Fruit fly (Drosophila melanogaster) whole organism, adult: ENCODE data around the gene Or19b.

Experiments
- CG12768 ChIP-seq: fragments of 200-800 bp; sonication (Bioruptor generic); optimal IDR thresholded peaks from 2 replicates; lab custom pipeline; 2017; ENCODE audit warnings: missing biosample characterization, missing genetic modification characterization, mild to moderate bottlenecking, moderate library complexity, missing genetic modification reagents
- CG14711 ChIP-seq: fragments of 200-800 bp; sonication (Bioruptor generic); optimal IDR thresholded peaks from 2 replicates; lab custom pipeline; 2018; ENCODE audit warnings: missing biosample characterization, mild to moderate bottlenecking, missing genetic modification characterization, moderate library complexity
- CG7045 ChIP-seq: fragments of 200-800 bp; sonication (Bioruptor generic); optimal IDR thresholded peaks from 2 replicates; lab custom pipeline; 2017; ENCODE audit warnings: missing biosample characterization, mild to moderate bottlenecking, missing genetic modification characterization
- Hr96 ChIP-seq: fragments of 200-800 bp; sonication (Bioruptor generic); optimal IDR thresholded peaks from 2 replicates; lab custom pipeline; 2016; ENCODE audit warnings: missing biosample characterization, missing genetic modification characterization
- cic ChIP-seq: fragments of 200-800 bp; sonication (Bioruptor generic); optimal IDR thresholded peaks from 2 replicates; lab custom pipeline; 2017; ENCODE audit warnings: missing biosample characterization, mild to moderate bottlenecking, missing genetic modification characterization, moderate library complexity
- cnc ChIP-seq, 2 experiments: fragments of >200 bp; optimal IDR thresholded peaks; 2 replicates each; lab custom pipeline; 2017
- kay ChIP-seq: fragments of 200-800 bp; sonication (Bioruptor generic); peaks from one replicate; lab custom pipeline; 2016; ENCODE audit warnings: missing biosample characterization, missing genetic modification characterization, borderline replicate concordance

- TF ChIP-seq CG7045 (GFP tag; lab: Kevin White, UChicago) = no peak
- no peak for TF ChIP-seq CG12768 (GFP tag; lab: Kevin White, UChicago)
- TF ChIP-seq cic (GFP tag; lab: Kevin White, UChicago) = no peak
- TF ChIP-seq cnc (optimal IDR thresholded peaks at IDR 0.05; lab: Kevin White, UChicago) = no peak
- TF ChIP-seq Hr96 = no peak
- TF ChIP-seq CG14711 = no peak
- TF ChIP-seq kay (GFP tag; lab: Kevin White, UChicago) = no peak
Measured at dm6 chrX:20140710-20141109, 46.5 kb downstream of the Or19b start, which contains the start of gene CG34332.
